Worm (Caenorhabditis elegans): Measurements from ENCODE around the gene dmsr-10.

Gene dmsr-10

ce11 chrV:6758017-6758416 lies 43.7 kb downstream of the dmsr-10 start, which contains the start of gene dbl-1:
dbl-1 (plus strand) TSS chrV:6758135.
- TF ChIP-seq pqm-1 (tag; optimal IDR thresholded peaks at IDR 0.05) (no peak), nhr-67 (tag; optimal IDR thresholded peaks at IDR 0.05) (no peak), nhr-76 (tag; optimal IDR thresholded peaks at IDR 0.05) (no peak), jun-1 (tag; optimal IDR thresholded peaks at IDR 0.05) (no peak), nhr-43 (tag; optimal IDR thresholded peaks at IDR 0.05; ENCODE audit: poor library complexity, severe bottlenecking) (no peak), fkh-2 (tag; optimal IDR thresholded peaks at IDR 0.05) (no peak), nhr-28 (tag; optimal IDR thresholded peaks at IDR 0.05) (no peak), ztf-4 (tag; optimal IDR thresholded peaks at IDR 0.05) (no peak), snpc-4 (tag; optimal IDR thresholded peaks at IDR 0.05) (no peak), lin-39 (tag; optimal IDR thresholded peaks at IDR 0.05) (no peak)

ce11 chrV:6753257-6753656 lies 48.5 kb downstream of the dmsr-10 start:
- TF ChIP-seq nhr-11 (tag; optimal IDR thresholded peaks at IDR 0.05) (no peak), lsy-12 (tag; optimal IDR thresholded peaks at IDR 0.05) (no peak), zag-1 (tag; optimal IDR thresholded peaks at IDR 0.05) (no peak), ceh-28 (tag; optimal IDR thresholded peaks at IDR 0.05) (no peak), unc-39 (tag; optimal IDR thresholded peaks at IDR 0.05) (no peak), lin-39 (tag; optimal IDR thresholded peaks at IDR 0.05) (no peak), daf-12 (tag; optimal IDR thresholded peaks at IDR 0.05) (no peak), nhr-77 (tag; optimal IDR thresholded peaks at IDR 0.05) (no peak)

DNA sequence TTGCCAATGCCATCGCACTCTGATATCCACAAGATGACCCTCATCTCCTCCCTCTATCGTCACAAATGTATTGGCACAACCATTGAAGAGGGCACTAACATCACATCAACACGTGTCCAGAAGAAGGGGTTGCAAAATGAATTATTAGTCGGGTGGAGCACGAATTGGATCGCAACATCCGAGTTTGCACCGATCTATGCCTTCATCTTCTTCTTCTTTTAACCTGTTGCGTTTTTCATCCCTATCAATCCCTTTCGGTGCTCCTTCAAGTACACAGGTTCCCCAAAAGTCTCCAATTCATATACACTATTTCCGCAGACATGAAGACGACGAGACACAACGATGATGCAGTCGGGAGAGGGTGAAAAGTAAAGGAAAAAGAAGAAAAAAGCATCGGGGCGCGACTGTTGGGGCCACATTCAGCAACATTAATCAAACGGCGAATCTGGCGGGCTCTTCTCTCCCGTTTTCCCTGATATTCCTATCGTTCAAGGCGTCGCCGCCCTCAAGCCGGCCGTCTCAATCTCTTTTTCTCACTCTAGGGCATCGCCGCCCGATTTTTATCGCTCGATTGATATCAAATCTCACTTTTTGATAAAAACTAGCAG lies 50.2 kb downstream of the dmsr-10 start:
- TF ChIP-seq nhr-77 (tag; optimal IDR thresholded peaks at IDR 0.05) (no peak), fos-1 (tag; optimal IDR thresholded peaks at IDR 0.05) (no peak), lin-15B (tag; optimal IDR thresholded peaks at IDR 0.05) (no peak)

All from whole organism, L3 larva.